Fruit fly (Drosophila melanogaster) whole organism, embryonic: ENCODE measurements around the gene CG4210.

Experiments used
- Asciz ChIP-seq: fragments of 200-800 bp; sonication (Bioruptor generic); optimal IDR thresholded peaks from 2 replicates; lab custom pipeline; 2017; ENCODE audit warnings: missing biosample characterization, mild to moderate bottlenecking, missing genetic modification characterization, missing genetic modification reagents
- CG1024 ChIP-seq: fragments of 200-800 bp; sonication (Bioruptor generic); IDR thresholded peaks from 2 replicates; pipeline ENCODE4 v1.3.6; 2022; ENCODE audit warnings: missing biosample characterization, missing genetic modification characterization
- CG10274 ChIP-seq: fragments of 200-800 bp; sonication (Bioruptor generic); optimal IDR thresholded peaks from 3 replicates; lab custom pipeline; 2017; ENCODE audit warnings: missing biosample characterization, mild to moderate bottlenecking, missing genetic modification characterization
- CG1233 ChIP-seq: fragments of 200-800 bp; sonication (Bioruptor generic); optimal IDR thresholded peaks from 4 replicates; lab custom pipeline; 2018; ENCODE audit warnings: missing biosample characterization, mild to moderate bottlenecking, missing genetic modification characterization
- CG15011 ChIP-seq: fragments of 200-800 bp; sonication (Bioruptor generic); optimal IDR thresholded peaks from 3 replicates; lab custom pipeline; 2018; ENCODE audit warnings: missing biosample characterization, mild to moderate bottlenecking, missing genetic modification characterization
- CG15073 ChIP-seq: fragments of 200-800 bp; sonication (Bioruptor generic); optimal IDR thresholded peaks from 2 replicates; lab custom pipeline; 2016; ENCODE audit warnings: missing biosample characterization, missing genetic modification characterization
- CG17359 ChIP-seq: fragments of 200-800 bp; sonication (Bioruptor generic); optimal IDR thresholded peaks from 3 replicates; lab custom pipeline; 2018; ENCODE audit warnings: missing biosample characterization, mild to moderate bottlenecking, missing genetic modification characterization, moderate library complexity
- CG17385 ChIP-seq: fragments of 200-800 bp; sonication (Bioruptor generic); optimal IDR thresholded peaks from 3 replicates; lab custom pipeline; 2018; ENCODE audit warnings: missing biosample characterization, mild to moderate bottlenecking, missing genetic modification characterization
- CG18011 ChIP-seq: fragments of 200-800 bp; sonication (Bioruptor generic); optimal IDR thresholded peaks from 2 replicates; lab custom pipeline; 2017; ENCODE audit warnings: missing biosample characterization, missing genetic modification characterization, mild to moderate bottlenecking, moderate library complexity, missing genotype
- CG18262 ChIP-seq: fragments of 200-800 bp; optimal IDR thresholded peaks from 3 replicates; lab custom pipeline; 2019; ENCODE audit warnings: missing biosample characterization, mild to moderate bottlenecking, missing genetic modification characterization, moderate library complexity
- CG18619 ChIP-seq: fragments of 200-800 bp; sonication (Bioruptor generic); optimal IDR thresholded peaks from 3 replicates; lab custom pipeline; 2017; ENCODE audit warnings: missing biosample characterization, mild to moderate bottlenecking, missing genetic modification characterization
- CG2120 ChIP-seq: fragments of 200-800 bp; sonication (Bioruptor generic); optimal IDR thresholded peaks from 3 replicates; lab custom pipeline; 2016; ENCODE audit warnings: missing biosample characterization, missing genetic modification characterization
- CG2129 ChIP-seq: fragments of 200-800 bp; sonication (Bioruptor generic); IDR thresholded peaks from 2 replicates; pipeline ENCODE4 v1.3.6; 2022; ENCODE audit warnings: missing biosample characterization, missing genetic modification characterization; ENCODE audit not compliant: partially characterized antibody
- CG3281 ChIP-seq: fragments of 200-800 bp; sonication (Bioruptor generic); optimal IDR thresholded peaks from 3 replicates; lab custom pipeline; 2017; ENCODE audit warnings: missing biosample characterization, mild to moderate bottlenecking, missing genetic modification characterization
- CG5180 ChIP-seq: fragments of 200-800 bp; sonication (Bioruptor generic); optimal IDR thresholded peaks from 3 replicates; lab custom pipeline; 2017; ENCODE audit warnings: missing biosample characterization, missing genetic modification characterization, mild to moderate bottlenecking, moderate library complexity, missing genetic modification reagents
- CG6791 ChIP-seq: fragments of 200-800 bp; sonication (Bioruptor generic); IDR thresholded peaks from 3 replicates; pipeline ENCODE4 v1.3.6; 2022; ENCODE audit warnings: missing biosample characterization, missing genetic modification characterization; ENCODE audit not compliant: partially characterized antibody
- CG8281 ChIP-seq: fragments of 200-800 bp; sonication (Bioruptor generic); optimal IDR thresholded peaks from 2 replicates; lab custom pipeline; 2018; ENCODE audit warnings: missing biosample characterization, mild to moderate bottlenecking, missing genetic modification characterization, moderate library complexity
- CG9797 ChIP-seq: fragments of 200-800 bp; sonication (Bioruptor generic); optimal IDR thresholded peaks from 3 replicates; lab custom pipeline; 2018; ENCODE audit warnings: missing biosample characterization, mild to moderate bottlenecking, missing genetic modification characterization
- CG9817 ChIP-seq: fragments of 200-800 bp; sonication (Bioruptor generic); optimal IDR thresholded peaks from 2 replicates; lab custom pipeline; 2018; ENCODE audit warnings: missing biosample characterization, mild to moderate bottlenecking, missing genetic modification characterization, moderate library complexity
- CHES-1-like ChIP-seq: fragments of 200-800 bp; sonication (Bioruptor generic); optimal IDR thresholded peaks from 2 replicates; lab custom pipeline; 2016; ENCODE audit warnings: missing biosample characterization, missing genetic modification characterization
- Chrac-16 ChIP-seq: fragments of 200-800 bp; sonication (Bioruptor generic); optimal IDR thresholded peaks from 3 replicates; lab custom pipeline; 2016; ENCODE audit warnings: missing biosample characterization, missing genetic modification characterization
- CkIIα-i1 ChIP-seq: fragments of 200-800 bp; sonication (Bioruptor generic); IDR thresholded peaks from 2 replicates; pipeline ENCODE4 v1.3.6; 2022; ENCODE audit warnings: missing biosample characterization, missing genetic modification characterization
- Elba2 ChIP-seq: fragments of 200-800 bp; sonication (Bioruptor generic); optimal IDR thresholded peaks from 3 replicates; lab custom pipeline; 2016; ENCODE audit warnings: missing biosample characterization, missing genetic modification characterization
- HHEX ChIP-seq: fragments of 200-800 bp; sonication (Bioruptor generic); optimal IDR thresholded peaks from 3 replicates; lab custom pipeline; 2017; ENCODE audit warnings: missing biosample characterization, mild to moderate bottlenecking, missing genetic modification characterization, missing genetic modification reagents
- Hand ChIP-seq: fragments of 200-800 bp; sonication (Bioruptor generic); optimal IDR thresholded peaks from 2 replicates; lab custom pipeline; 2017; ENCODE audit warnings: mild to moderate bottlenecking, missing biosample characterization, missing genetic modification reagents, missing genetic modification characterization
- Hsf ChIP-seq: fragments of 200-800 bp; sonication (Bioruptor generic); optimal IDR thresholded peaks from 3 replicates; lab custom pipeline; 2016; ENCODE audit warnings: missing biosample characterization, missing genetic modification characterization
- Ptx1 ChIP-seq: fragments of 200-800 bp; sonication (Bioruptor generic); IDR thresholded peaks from 2 replicates; pipeline ENCODE4 v1.3.6; 2022; ENCODE audit warnings: missing biosample characterization, missing genetic modification characterization
- Ssrp ChIP-seq: fragments of 200-800 bp; sonication (Bioruptor generic); optimal IDR thresholded peaks from 2 replicates; lab custom pipeline; 2018; ENCODE audit warnings: missing biosample characterization, mild to moderate bottlenecking, missing genetic modification characterization, moderate library complexity
- Usf ChIP-seq: fragments of 200-800 bp; sonication (Bioruptor generic); optimal IDR thresholded peaks from 2 replicates; lab custom pipeline; 2017; ENCODE audit warnings: missing genotype, missing biosample characterization, missing genetic modification characterization
- btn ChIP-seq: fragments of 200-800 bp; sonication (Bioruptor generic); optimal IDR thresholded peaks from 2 replicates; lab custom pipeline; 2016; ENCODE audit warnings: missing biosample characterization, missing genetic modification characterization
- ci ChIP-seq: fragments of 200-800 bp; sonication (Bioruptor generic); IDR thresholded peaks from 3 replicates; pipeline ENCODE4 v1.3.6; 2022; ENCODE audit warnings: missing biosample characterization, missing genetic modification characterization
- dmrt99B ChIP-seq: fragments of 200-800 bp; sonication (Bioruptor generic); optimal IDR thresholded peaks from 2 replicates; lab custom pipeline; 2018; ENCODE audit warnings: missing biosample characterization, mild to moderate bottlenecking, missing genetic modification characterization, moderate library complexity
- emc ChIP-seq: fragments of 200-800 bp; sonication (Bioruptor generic); optimal IDR thresholded peaks from 2 replicates; lab custom pipeline; 2016; ENCODE audit warnings: missing biosample characterization, missing genetic modification characterization
- eve ChIP-seq, 2 experiments: fragments of >200 bp; optimal IDR thresholded peaks; 2 replicates each; lab custom pipeline; 2017; ENCODE audit warnings: missing biosample characterization in 2 of 2, missing genetic modification characterization in 2 of 2
- exex ChIP-seq: fragments of 200-800 bp; sonication (Bioruptor generic); optimal IDR thresholded peaks from 4 replicates; lab custom pipeline; 2018; ENCODE audit warnings: missing biosample characterization, mild to moderate bottlenecking, missing genetic modification characterization, moderate library complexity
- h ChIP-seq: fragments of >200 bp; optimal IDR thresholded peaks from 2 replicates; lab custom pipeline; 2017
- klu ChIP-seq: fragments of 200-800 bp; sonication (Bioruptor generic); IDR thresholded peaks from 2 replicates; pipeline ENCODE4 v1.3.6; 2022; ENCODE audit warnings: missing biosample characterization, missing genetic modification characterization
- lbe ChIP-seq: fragments of 200-800 bp; sonication (Bioruptor generic); optimal IDR thresholded peaks from 2 replicates; lab custom pipeline; 2016; ENCODE audit warnings: missing biosample characterization, mild to moderate bottlenecking, missing genetic modification characterization
- lov ChIP-seq, 2 experiments: fragments of 200-800 bp in 1 of 2; fragments of >200 bp in 1 of 2; sonication (Bioruptor generic) in 1 of 2; IDR thresholded peaks in 1 of 2; optimal IDR thresholded peaks in 1 of 2; 2 replicates in 1 of 2; 3 replicates in 1 of 2; pipeline versions ENCODE4 v1.3.6 to Lab custom; 2017 to 2022; ENCODE audit warnings: missing biosample characterization in 1 of 2, missing genetic modification characterization in 1 of 2
- nerfin-2 ChIP-seq: fragments of 200-800 bp; sonication (Bioruptor generic); IDR thresholded peaks from 2 replicates; pipeline ENCODE4 v1.3.6; 2022; ENCODE audit warnings: missing biosample characterization, missing genetic modification characterization; ENCODE audit not compliant: partially characterized antibody
- nom ChIP-seq: fragments of 200-800 bp; sonication (Bioruptor generic); optimal IDR thresholded peaks from 2 replicates; lab custom pipeline; 2017; ENCODE audit warnings: missing biosample characterization, missing genetic modification characterization, mild to moderate bottlenecking, moderate library complexity, missing genetic modification reagents
- pb ChIP-seq: fragments of 200-800 bp; sonication (Bioruptor generic); optimal IDR thresholded peaks from 3 replicates; lab custom pipeline; 2016; ENCODE audit warnings: missing biosample characterization, missing genetic modification characterization
- run ChIP-seq: fragments of 200-800 bp; sonication (Bioruptor generic); optimal IDR thresholded peaks from 3 replicates; lab custom pipeline; 2018; ENCODE audit warnings: missing biosample characterization, mild to moderate bottlenecking, missing genetic modification characterization
- seq ChIP-seq: fragments of 200-800 bp; sonication (Bioruptor generic); IDR thresholded peaks from 2 replicates; pipeline ENCODE4 v1.3.6; 2022; ENCODE audit warnings: missing biosample characterization, missing genetic modification characterization
- stc ChIP-seq: fragments of 200-800 bp; sonication (Bioruptor generic); IDR thresholded peaks from 2 replicates; pipeline ENCODE4 v1.3.6; 2022; ENCODE audit warnings: missing biosample characterization, missing genetic modification characterization
- toy ChIP-seq: fragments of 200-800 bp; sonication (Bioruptor generic); IDR thresholded peaks from 2 replicates; pipeline ENCODE4 v1.3.6; 2022; ENCODE audit warnings: missing biosample characterization, missing genetic modification characterization
- vvl ChIP-seq: fragments of 200-800 bp; sonication (Bioruptor generic); IDR thresholded peaks from 2 replicates; pipeline ENCODE4 v1.3.6; 2022; ENCODE audit warnings: missing biosample characterization, missing genetic modification characterization
- wek ChIP-seq: fragments of 200-800 bp; sonication (Bioruptor generic); optimal IDR thresholded peaks from 3 replicates; lab custom pipeline; 2018; ENCODE audit warnings: missing biosample characterization, mild to moderate bottlenecking, missing genetic modification characterization, moderate library complexity

The CG4210 gene

dm6 chr3R:15208712-15209499 lies 4.9 kb upstream of the CG4210 start, which contains the start of the genes Spn88Eb and Mau2 (continued):
- TF ChIP-seq CG17385 (GFP tag; lab: Kevin White, UChicago), result peak; percentile 55
- no peak for TF ChIP-seq run (tag; lab: Kevin White, UChicago)
- TF ChIP-seq Ptx1 (GFP tag; lab: Robert Waterston, UW), result peak; percentile 82
- no peak for TF ChIP-seq CG9797 (GFP tag; lab: Kevin White, UChicago)
- TF ChIP-seq Hsf (GFP tag; lab: Kevin White, UChicago), result peak; percentile 49
- no peak for TF ChIP-seq seq (GFP tag; lab: Robert Waterston, UW)
- peak; percentile 76 for TF ChIP-seq CG6791 (GFP tag; lab: Robert Waterston, UW)
- TF ChIP-seq lov (optimal IDR thresholded peaks at IDR 0.05; lab: Kevin White, UChicago), result no peak
- TF ChIP-seq lov (GFP tag; IDR thresholded peaks at IDR 0.05; lab: Robert Waterston, UW), result 0 out of 3 replicates have a peak, but pooled peaks have one; percentile 18
- no peak for TF ChIP-seq Hand
- TF ChIP-seq nom (GFP tag; lab: Kevin White, UChicago), result no peak
- TF ChIP-seq h (lab: Kevin White, UChicago), result no peak
- peak; percentile 56 for TF ChIP-seq CG3281 (GFP tag; lab: Kevin White, UChicago)
- no peak; the same call in 1 of the 2 replicates for TF ChIP-seq CG2129 (GFP tag; lab: Robert Waterston, UW)
- peak; percentile 73 for TF ChIP-seq ci (GFP tag; lab: Robert Waterston, UW)
- no peak for TF ChIP-seq CG10274 (GFP tag; lab: Kevin White, UChicago)
- no peak for TF ChIP-seq dmrt99B (tag; lab: Kevin White, UChicago)
- peak; percentile 60 for TF ChIP-seq CG1024 (GFP tag; lab: Robert Waterston, UW)
- TF ChIP-seq CG15073 (GFP tag; lab: Kevin White, UChicago), result no peak
- peak; percentile 78 for TF ChIP-seq CHES-1-like (GFP tag; lab: Kevin White, UChicago)
- no peak for TF ChIP-seq eve (GFP tag; optimal IDR thresholded peaks at IDR 0.05; lab: Kevin White, UChicago)
- no peak for TF ChIP-seq CkIIα-i1 (GFP tag; lab: Robert Waterston, UW)
- peak; percentile 65 for TF ChIP-seq Chrac-16 (GFP tag; lab: Kevin White, UChicago)
- TF ChIP-seq btn (GFP tag; lab: Kevin White, UChicago), result no peak
- TF ChIP-seq lbe, result peak; percentile 57
- peak; percentile 71 for TF ChIP-seq CG9817
- TF ChIP-seq vvl, result peak; percentile 83
- TF ChIP-seq stc (GFP tag; lab: Robert Waterston, UW), result peak; percentile 56; the same call in 1 of the 2 replicates
- TF ChIP-seq CG18262 (tag; lab: Kevin White, UChicago), result peak; percentile 55
- TF ChIP-seq Ssrp (tag; lab: Kevin White, UChicago), result peak; percentile 31
- peak; percentile 43 for TF ChIP-seq CG17359
- TF ChIP-seq CG2120, result peak; percentile 81
- no peak for TF ChIP-seq CG8281 (tag; lab: Kevin White, UChicago)
- peak; percentile 69 for TF ChIP-seq klu (GFP tag; lab: Robert Waterston, UW)
- no peak for TF ChIP-seq nerfin-2 (GFP tag; lab: Robert Waterston, UW)
- no peak for TF ChIP-seq Usf (GFP tag; lab: Kevin White, UChicago)
- TF ChIP-seq toy (GFP tag; lab: Robert Waterston, UW), result no peak; the same call in 1 of the 2 replicates
- TF ChIP-seq exex (tag; lab: Kevin White, UChicago), result no peak
- TF ChIP-seq CG15011 (GFP tag; lab: Kevin White, UChicago), result no peak
- no peak for TF ChIP-seq wek (GFP tag; lab: Kevin White, UChicago)
- TF ChIP-seq CG5180 (GFP tag; lab: Kevin White, UChicago), result no peak
- no peak for TF ChIP-seq Asciz (GFP tag; lab: Kevin White, UChicago)
- peak; percentile 45 for TF ChIP-seq CG18619 (GFP tag; lab: Kevin White, UChicago)
- TF ChIP-seq HHEX, result peak; percentile 42
- peak; percentile 23 for TF ChIP-seq CG18011 (GFP tag; lab: Kevin White, UChicago)
- peak; percentile 43 for TF ChIP-seq CG1233 (GFP tag; lab: Kevin White, UChicago)
- no peak for TF ChIP-seq pb (GFP tag; lab: Kevin White, UChicago)
- TF ChIP-seq Elba2 (GFP tag; lab: Kevin White, UChicago), result peak; percentile 47
- no peak for TF ChIP-seq emc (GFP tag; lab: Kevin White, UChicago)
